Worm (Caenorhabditis elegans): ENCODE measurements around the gene Y119D3B.12.

Gene Y119D3B.12

DNA sequence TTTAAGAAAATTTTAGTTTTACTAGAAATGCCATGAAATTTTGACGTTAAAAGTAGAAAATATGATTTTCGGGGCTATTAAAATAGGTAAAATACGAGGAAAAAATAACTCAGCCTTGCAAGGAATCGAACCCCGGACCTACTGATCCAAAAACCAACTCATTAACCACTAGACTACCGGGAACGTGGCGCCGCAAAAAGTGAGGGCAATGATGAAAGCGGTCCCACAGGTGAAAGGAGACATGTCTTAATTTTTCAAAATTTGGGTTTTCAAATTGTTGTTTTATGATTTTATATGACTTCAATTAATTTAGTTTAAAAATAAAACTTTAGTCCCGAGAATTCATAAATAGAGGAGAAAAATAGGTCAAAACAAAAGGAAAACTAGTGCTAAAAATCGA, 28.3 kb downstream of the Y119D3B.12 start:
- TF ChIP-seq ztf-11 (tag; optimal IDR thresholded peaks at IDR 0.05) (no peak), lin-15B (tag; optimal IDR thresholded peaks at IDR 0.05) (no peak)

DNA sequence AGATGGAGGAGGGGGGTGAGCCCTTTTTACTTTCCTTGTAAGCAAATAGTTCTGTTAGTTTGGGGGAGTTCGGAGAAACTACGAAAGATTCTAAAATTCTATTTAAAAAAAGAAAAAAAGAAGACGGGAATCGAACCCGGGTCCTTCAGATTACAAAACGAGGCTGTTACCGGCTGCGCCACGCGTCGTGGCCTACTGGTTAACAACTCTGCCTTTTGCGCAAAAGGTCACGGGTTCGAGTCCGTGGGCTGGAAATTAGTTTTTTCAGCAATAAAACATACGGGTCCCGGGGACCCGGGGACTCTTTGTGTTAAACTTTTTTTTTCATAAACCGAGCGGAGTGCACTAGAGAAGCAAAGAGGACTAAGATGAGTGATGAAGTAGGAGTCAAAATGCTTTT, 28.8 kb downstream of the Y119D3B.12 start:
- peak; percentile 20 for TF ChIP-seq lin-39 (tag; optimal IDR thresholded peaks at IDR 0.05)
- no peak for TF ChIP-seq ceh-16 (tag; optimal IDR thresholded peaks at IDR 0.05)

DNA sequence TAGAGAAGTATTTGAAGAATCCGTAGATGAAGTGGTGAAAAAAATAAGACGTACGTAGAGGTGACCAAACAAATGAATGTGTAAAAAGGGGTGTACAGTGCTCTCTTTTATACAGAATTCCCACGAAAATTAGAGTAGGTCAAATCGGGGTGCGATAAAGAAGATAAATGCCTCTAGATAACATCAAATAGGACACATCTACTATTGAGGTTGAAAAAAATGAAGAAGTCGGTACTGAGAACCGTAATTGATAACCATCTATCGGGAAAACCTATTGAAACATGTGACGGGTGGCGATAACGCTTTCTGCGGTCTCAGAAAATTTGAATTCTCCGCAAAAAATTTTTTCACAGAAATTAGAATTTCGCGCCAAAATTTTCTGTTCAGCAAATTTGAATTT, 36.4 kb downstream of the Y119D3B.12 start, which contains the start of gene fbxa-61:
Gene fbxa-61, plus strand, starts transcription at position 345 of the 400 bp plus-strand sequence.
- TF ChIP-seq pha-4 (tag; optimal IDR thresholded peaks at IDR 0.05) (no peak), skn-1 (tag; optimal IDR thresholded peaks at IDR 0.05) (no peak), ZK546.5 (tag; optimal IDR thresholded peaks at IDR 0.05) (no peak), lsy-12 (tag; optimal IDR thresholded peaks at IDR 0.05) (no peak), elt-1 (tag; optimal IDR thresholded peaks at IDR 0.05) (peak; percentile 88), ceh-9 (tag; optimal IDR thresholded peaks at IDR 0.05) (no peak), nhr-23 (tag; optimal IDR thresholded peaks at IDR 0.05) (peak; percentile 42)

DNA sequence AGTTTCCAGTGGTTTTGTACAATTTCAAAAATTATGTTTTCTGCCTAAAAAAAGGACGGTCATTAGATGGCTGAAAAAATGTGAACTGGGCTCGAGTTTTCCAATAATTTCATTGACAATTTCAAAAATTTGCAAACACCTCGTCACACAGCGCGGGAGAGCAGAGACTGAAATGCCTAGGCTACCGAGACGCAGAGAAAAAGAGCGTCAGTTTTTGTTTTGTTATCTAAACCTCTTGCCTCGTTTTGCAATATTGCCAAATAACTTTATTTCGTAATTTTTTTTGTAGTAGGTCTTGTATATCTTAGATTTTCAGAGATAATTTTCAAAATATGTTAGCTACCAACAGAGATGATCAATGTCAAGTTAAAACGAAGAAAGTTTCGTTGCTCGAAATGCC, 40.9 kb downstream of the Y119D3B.12 start, which contains the start of gene fbxa-63:
Gene fbxa-63, plus strand, starts transcription at position 310 of the 400 bp plus-strand sequence.
- TF ChIP-seq zag-1 (tag; optimal IDR thresholded peaks at IDR 0.05) (no peak), pha-4 (tag; optimal IDR thresholded peaks at IDR 0.05) (peak; percentile 49), nhr-25 (tag; optimal IDR thresholded peaks at IDR 0.05) (no peak), daf-12 (tag; optimal IDR thresholded peaks at IDR 0.05) (no peak), sea-2 (GFP tag; optimal IDR thresholded peaks at IDR 0.05) (no peak), unc-39 (tag; optimal IDR thresholded peaks at IDR 0.05) (no peak), ztf-4 (tag; optimal IDR thresholded peaks at IDR 0.05) (no peak), ceh-28 (tag; optimal IDR thresholded peaks at IDR 0.05) (no peak), nhr-43 (tag; optimal IDR thresholded peaks at IDR 0.05; ENCODE audit: poor library complexity, severe bottlenecking) (no peak), pqm-1 (tag; optimal IDR thresholded peaks at IDR 0.05) (peak; percentile 32), snpc-4 (tag; optimal IDR thresholded peaks at IDR 0.05) (no peak), ztf-11 (tag; optimal IDR thresholded peaks at IDR 0.05) (no peak), elt-1 (tag; optimal IDR thresholded peaks at IDR 0.05) (no peak), ZK546.5 (tag; optimal IDR thresholded peaks at IDR 0.05) (no peak), nhr-67 (tag; optimal IDR thresholded peaks at IDR 0.05) (no peak), fkh-2 (tag; optimal IDR thresholded peaks at IDR 0.05) (no peak), skn-1 (tag; optimal IDR thresholded peaks at IDR 0.05) (no peak), fkh-10 (GFP tag; optimal IDR thresholded peaks at IDR 0.05) (no peak), nhr-76 (tag; optimal IDR thresholded peaks at IDR 0.05) (no peak), ceh-16 (tag; optimal IDR thresholded peaks at IDR 0.05) (no peak), R02D3.7 (tag; optimal IDR thresholded peaks at IDR 0.05) (no peak), hmg-11 (tag; optimal IDR thresholded peaks at IDR 0.05) (peak; percentile 72), lin-15B (tag; optimal IDR thresholded peaks at IDR 0.05) (peak; percentile 14), eor-1 (tag; optimal IDR thresholded peaks at IDR 0.05) (no peak), nhr-12 (tag; optimal IDR thresholded peaks at IDR 0.05) (no peak), elt-2 (tag; optimal IDR thresholded peaks at IDR 0.05) (peak; percentile 18), ama-1 (optimal IDR thresholded peaks at IDR 0.05) (no peak), nfya-1 (tag; optimal IDR thresholded peaks at IDR 0.05; ENCODE audit: insufficient read depth) (peak; percentile 48), elt-3 (tag; optimal IDR thresholded peaks at IDR 0.05) (no peak), nhr-23 (tag; optimal IDR thresholded peaks at IDR 0.05) (no peak)

DNA sequence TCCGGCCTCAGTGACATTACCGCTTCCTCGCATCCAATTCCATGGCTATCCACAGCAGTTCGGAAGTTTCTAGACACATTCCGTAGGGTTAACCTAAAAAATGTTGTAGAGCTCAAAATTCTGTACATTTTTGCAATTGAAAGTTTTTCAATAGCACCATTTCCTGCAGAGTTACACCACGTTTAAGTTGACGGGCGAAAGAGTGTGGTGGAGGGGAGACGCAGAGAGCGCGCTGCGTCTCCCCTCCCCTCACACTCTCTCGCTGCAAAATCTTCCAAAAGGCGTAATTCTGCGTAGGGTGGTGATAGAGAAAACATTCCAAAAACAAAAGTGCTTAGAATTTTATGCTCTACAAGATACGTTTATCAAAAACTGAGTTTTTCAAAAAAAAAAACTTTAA, 46.0 kb downstream of the Y119D3B.12 start:
- TF ChIP-seq nhr-43 (tag; optimal IDR thresholded peaks at IDR 0.05; ENCODE audit: poor library complexity, severe bottlenecking) (no peak), eor-1 (tag; optimal IDR thresholded peaks at IDR 0.05) (no peak), nhr-237 (tag; optimal IDR thresholded peaks at IDR 0.05) (no peak), fkh-10 (GFP tag; optimal IDR thresholded peaks at IDR 0.05) (no peak), nhr-12 (tag; optimal IDR thresholded peaks at IDR 0.05) (no peak), nhr-67 (tag; optimal IDR thresholded peaks at IDR 0.05) (no peak), hmg-11 (tag; optimal IDR thresholded peaks at IDR 0.05) (no peak), jun-1 (tag; optimal IDR thresholded peaks at IDR 0.05) (no peak), mdl-1 (tag; optimal IDR thresholded peaks at IDR 0.05) (no peak), ztf-11 (tag; optimal IDR thresholded peaks at IDR 0.05) (no peak), elt-2 (tag; optimal IDR thresholded peaks at IDR 0.05) (no peak), tbx-2 (tag; optimal IDR thresholded peaks at IDR 0.05) (no peak), nhr-77 (tag; optimal IDR thresholded peaks at IDR 0.05) (no peak)
